Fruit fly (Drosophila melanogaster) whole organism, prepupa: ENCODE data around the gene CG14610.

Source experiments
- Blimp-1 ChIP-seq: fragments of 200-800 bp; sonication (Bioruptor generic); optimal IDR thresholded peaks from 3 replicates; lab custom pipeline; 2017; ENCODE audit warnings: missing biosample characterization, missing genetic modification characterization, mild to moderate bottlenecking, moderate library complexity, missing genetic modification reagents
- CG10631 ChIP-seq: fragments of 200-800 bp; sonication (Bioruptor generic); optimal IDR thresholded peaks from 2 replicates; lab custom pipeline; 2016; ENCODE audit warnings: missing biosample characterization, missing genetic modification characterization
- CG10669 ChIP-seq: fragments of 200-800 bp; sonication (Bioruptor generic); optimal IDR thresholded peaks from 3 replicates; lab custom pipeline; 2018; ENCODE audit warnings: missing biosample characterization, mild to moderate bottlenecking, missing genetic modification characterization, moderate library complexity
- CG11762 ChIP-seq: fragments of 200-800 bp; sonication (Bioruptor generic); optimal IDR thresholded peaks from 3 replicates; lab custom pipeline; 2016; ENCODE audit warnings: missing biosample characterization, missing genetic modification characterization; ENCODE audit not compliant: insufficient read depth
- CG4318 ChIP-seq: fragments of 200-800 bp; sonication (Bioruptor generic); optimal IDR thresholded peaks from 3 replicates; lab custom pipeline; 2017; ENCODE audit warnings: missing biosample characterization, mild to moderate bottlenecking, missing genetic modification characterization
- CG6163 ChIP-seq: fragments of 200-800 bp; sonication (Bioruptor generic); IDR thresholded peaks from 3 replicates; pipeline ENCODE4 v1.3.6; 2022; ENCODE audit warnings: missing biosample characterization, missing genetic modification characterization
- CG6854 ChIP-seq: fragments of 200-800 bp; sonication (Bioruptor generic); optimal IDR thresholded peaks from 2 replicates; lab custom pipeline; 2017; ENCODE audit warnings: missing biosample characterization, mild to moderate bottlenecking, missing genetic modification characterization
- Hr39 ChIP-seq: fragments of 200-800 bp; sonication (Bioruptor generic); optimal IDR thresholded peaks from 2 replicates; lab custom pipeline; 2016; ENCODE audit warnings: missing biosample characterization, missing genetic modification characterization
- Lpt ChIP-seq: fragments of 200-800 bp; sonication (Bioruptor generic); optimal IDR thresholded peaks from 3 replicates; lab custom pipeline; 2016; ENCODE audit warnings: missing biosample characterization, missing genetic modification characterization
- Smox ChIP-seq: fragments of 200-800 bp; sonication (Bioruptor generic); optimal IDR thresholded peaks from 3 replicates; lab custom pipeline; 2016; ENCODE audit warnings: missing biosample characterization, missing genetic modification characterization
- cyc ChIP-seq: fragments of 200-800 bp; sonication (Bioruptor generic); optimal IDR thresholded peaks from 3 replicates; lab custom pipeline; 2016; ENCODE audit warnings: missing biosample characterization, missing genetic modification characterization
- eg ChIP-seq: fragments of 200-800 bp; sonication (Bioruptor generic); IDR thresholded peaks from 3 replicates; pipeline ENCODE4 v1.3.6; 2022; ENCODE audit warnings: missing biosample characterization, missing genetic modification characterization
- fd59A ChIP-seq: fragments of 200-800 bp; sonication (Bioruptor generic); optimal IDR thresholded peaks from 2 replicates; lab custom pipeline; 2017; ENCODE audit warnings: missing biosample characterization, mild to moderate bottlenecking, missing genetic modification characterization, missing genetic modification reagents
- ss ChIP-seq, 2 experiments: fragments of 200-800 bp; sonication (Bioruptor generic); optimal IDR thresholded peaks; 2 replicates in 1 of 2; 3 replicates in 1 of 2; lab custom pipeline; 2017 to 2018; ENCODE audit warnings: mild to moderate bottlenecking in 2 of 2, missing biosample characterization in 2 of 2, missing genetic modification characterization in 2 of 2, moderate library complexity in 1 of 2

DNA sequence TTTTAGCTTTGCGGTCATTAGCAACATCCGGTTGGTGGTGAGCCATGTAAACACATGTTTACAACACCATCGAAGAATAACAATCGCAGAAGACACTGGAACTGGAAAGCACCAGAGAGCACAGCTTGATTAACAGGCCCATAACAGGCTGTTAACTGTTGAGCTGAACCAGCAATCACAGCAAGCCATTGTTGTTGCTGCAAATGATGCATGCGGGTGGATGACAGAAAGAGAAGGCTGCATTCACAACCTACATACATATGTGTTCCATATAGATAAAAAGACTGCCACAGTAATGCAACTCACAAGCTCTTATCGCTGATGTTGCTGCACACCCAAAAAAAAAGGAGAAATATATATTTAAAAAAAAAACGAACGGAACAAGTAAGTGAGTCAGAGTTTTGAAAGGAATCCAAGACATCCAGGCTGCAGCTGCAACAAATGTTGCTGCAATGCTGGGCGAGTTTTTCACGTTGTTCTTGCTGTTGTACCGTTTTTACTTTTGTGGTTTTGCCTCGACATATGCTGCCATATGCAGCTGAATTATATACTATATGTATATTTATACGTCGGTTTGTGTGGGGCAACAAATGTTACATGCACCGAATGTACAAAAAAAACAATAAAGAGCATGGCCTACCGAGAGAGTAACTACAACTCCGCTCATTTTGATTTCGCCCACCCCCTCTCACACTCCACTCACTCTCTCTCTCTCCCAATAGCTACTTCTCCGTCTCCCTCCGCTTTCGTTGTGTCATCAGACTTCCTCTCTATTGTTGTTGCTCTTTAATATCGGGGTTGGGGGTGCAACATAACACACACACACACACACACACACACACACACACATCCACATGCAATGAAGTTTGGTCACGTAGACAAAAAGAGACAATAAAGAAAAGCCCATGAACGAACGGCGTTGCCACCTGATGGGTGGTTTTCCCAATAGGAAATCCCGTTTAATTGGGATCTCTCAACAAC lies 41.0 kb downstream of the CG14610 start:
- TF ChIP-seq CG11762 (GFP tag; lab: Kevin White, UChicago), result no peak
- no peak for TF ChIP-seq cyc (GFP tag; lab: Kevin White, UChicago)
- 0 out of 3 replicates have a peak, but pooled peaks have one; percentile 29 for TF ChIP-seq eg (GFP tag; lab: Robert Waterston, UW)
- no peak for TF ChIP-seq CG10669 (GFP tag; lab: Kevin White, UChicago)
- no peak for TF ChIP-seq Blimp-1 (GFP tag; lab: Kevin White, UChicago)
- peak; percentile 40 to 57 for TF ChIP-seq ss (GFP tag; optimal IDR thresholded peaks at IDR 0.05; lab: Kevin White, UChicago)
- TF ChIP-seq Lpt (GFP tag; lab: Kevin White, UChicago), result peak; percentile 64
- TF ChIP-seq CG10631, result no peak
- no peak for TF ChIP-seq Smox
- no peak for TF ChIP-seq fd59A (GFP tag; lab: Kevin White, UChicago)
- TF ChIP-seq CG4318 (GFP tag; lab: Kevin White, UChicago), result no peak
- no peak for TF ChIP-seq Hr39 (GFP tag; lab: Kevin White, UChicago)
- TF ChIP-seq CG6854 (GFP tag; lab: Kevin White, UChicago), result peak; percentile 8
- peak; percentile 44; the same call in 2 of the 3 replicates for TF ChIP-seq CG6163
